Fruit fly (Drosophila melanogaster) ovary, adult (tissue): ENCODE measurements around the gene PNPase.

Experiments used
- CG17801 ChIP-seq: fragments of 200-800 bp; optimal IDR thresholded peaks from 2 replicates; lab custom pipeline; 2019; ENCODE audit warnings: missing biosample characterization, mild to moderate bottlenecking, missing genetic modification characterization, moderate library complexity; ENCODE audit not compliant: partially characterized antibody

PNPase gene

dm6 chr3R:31405277-31406207 is at the start of gene PNPase:
PNPase (minus strand) TSS chr3R:31405452.
- no peak for TF ChIP-seq CG17801 (GFP tag; lab: Kevin White, UChicago)

dm6 chr3R:31443455-31443854 is 38.2 kb upstream of the PNPase start:
- TF ChIP-seq CG17801 (GFP tag; lab: Kevin White, UChicago) = peak; percentile 10

- no peak for TF ChIP-seq CG17801 (GFP tag; lab: Kevin White, UChicago)
Observed at dm6 chr3R:31443023-31443422, 37.8 kb upstream of the PNPase start.

- TF ChIP-seq CG17801 (GFP tag; lab: Kevin White, UChicago) = no peak
Observed at dm6 chr3R:31440561-31440960, 35.3 kb upstream of the PNPase start.

dm6 chr3R:31439986-31440385 is 34.7 kb upstream of the PNPase start:
- TF ChIP-seq CG17801 (GFP tag; lab: Kevin White, UChicago) = no peak

DNA sequence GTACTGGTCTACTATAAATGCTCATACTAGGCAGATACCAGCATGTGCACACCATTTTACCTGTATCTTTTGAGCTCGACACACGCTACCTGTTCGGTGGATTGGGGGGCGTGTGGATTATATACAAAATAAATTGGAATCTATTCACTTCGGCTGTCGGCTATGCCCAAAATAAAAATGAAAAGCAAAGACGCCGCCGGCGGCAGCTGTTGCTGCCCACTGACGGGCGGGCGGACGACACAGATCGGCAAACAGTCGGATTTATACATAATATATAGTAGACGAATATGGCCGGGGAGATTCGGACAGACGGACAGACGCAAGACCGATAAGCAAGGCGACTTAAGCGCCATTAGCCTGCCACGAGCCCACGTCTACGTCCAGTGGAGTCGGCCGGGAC is 33.6 kb upstream of the PNPase start:
- TF ChIP-seq CG17801 (GFP tag; lab: Kevin White, UChicago) = no peak

DNA sequence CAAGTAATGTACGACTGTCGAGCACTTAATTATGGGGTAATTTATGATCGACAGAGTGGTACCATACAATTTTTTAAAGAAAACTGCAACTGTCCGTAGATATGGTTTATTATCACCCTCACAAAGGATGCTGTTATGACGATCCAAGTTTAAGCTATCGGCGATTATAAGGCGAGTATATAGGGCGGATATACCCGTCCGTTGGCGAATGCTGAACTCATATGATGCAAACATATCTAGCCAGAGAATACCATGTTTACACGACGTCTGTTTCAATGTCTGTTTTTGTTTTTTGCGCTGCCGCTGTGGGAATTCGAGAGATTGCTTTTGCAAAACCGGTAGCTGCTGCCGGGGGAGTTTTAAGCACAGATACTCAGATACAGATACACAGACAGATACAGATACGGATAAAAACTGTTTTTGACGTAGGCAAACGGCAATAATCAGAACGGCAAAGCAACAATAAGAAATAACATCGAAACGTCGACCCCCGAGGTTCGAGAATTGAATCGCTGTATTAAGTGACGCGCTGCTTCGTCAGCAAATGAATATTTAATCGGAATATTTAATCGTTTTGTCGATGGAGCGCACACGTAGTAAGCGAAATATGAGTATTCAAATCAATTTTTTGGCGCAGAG is 32.3 kb upstream of the PNPase start:
- no peak for TF ChIP-seq CG17801 (GFP tag; lab: Kevin White, UChicago)

DNA sequence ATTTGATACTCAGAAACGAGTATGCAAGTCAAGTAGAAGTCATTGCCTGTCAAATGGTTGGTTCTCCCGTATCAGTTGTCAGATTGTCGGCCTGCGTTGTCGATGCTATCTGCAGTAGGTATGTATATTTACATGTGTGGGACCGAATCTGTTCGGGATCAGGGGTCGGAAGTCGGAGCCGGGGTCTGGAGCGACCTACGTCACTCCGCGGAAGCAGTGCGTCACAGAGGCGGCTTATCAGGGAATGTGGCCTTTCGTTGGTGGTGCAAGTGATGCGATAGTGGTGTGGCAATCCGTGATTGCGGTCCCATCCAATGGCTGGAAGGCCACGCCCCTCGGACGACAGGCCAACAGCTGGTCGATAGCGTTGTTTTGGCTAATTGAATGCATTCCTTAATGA is 30.4 kb upstream of the PNPase start:
- TF ChIP-seq CG17801 (GFP tag; lab: Kevin White, UChicago) = no peak

dm6 chr3R:31424427-31424826 is 19.2 kb upstream of the PNPase start:
- TF ChIP-seq CG17801 (GFP tag; lab: Kevin White, UChicago) = no peak

- no peak for TF ChIP-seq CG17801 (GFP tag; lab: Kevin White, UChicago)
Observed at dm6 chr3R:31421995-31422394, 16.7 kb upstream of the PNPase start.

DNA sequence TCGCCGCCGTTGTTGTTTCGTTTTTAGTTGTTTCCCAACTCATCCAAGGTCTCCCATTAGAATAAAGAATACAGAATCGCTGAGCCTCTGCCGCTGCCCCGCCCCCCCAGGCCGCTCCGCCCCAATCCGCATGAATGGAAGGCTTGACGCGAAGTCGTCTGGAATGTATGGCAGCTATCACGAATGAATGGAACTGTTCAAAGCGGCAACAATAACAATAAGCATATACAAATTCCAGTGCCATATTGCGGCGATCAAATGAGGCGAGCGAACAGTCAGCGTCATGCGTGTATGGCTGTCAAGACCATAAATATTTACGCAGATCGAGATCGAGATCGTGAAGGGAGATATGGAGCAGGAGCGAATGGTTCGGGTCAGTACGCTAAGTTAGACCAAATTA is 15.4 kb upstream of the PNPase start:
- TF ChIP-seq CG17801 (GFP tag; lab: Kevin White, UChicago) = no peak

- TF ChIP-seq CG17801 (GFP tag; lab: Kevin White, UChicago) = no peak
Observed at dm6 chr3R:31419531-31419930, 14.3 kb upstream of the PNPase start.

DNA sequence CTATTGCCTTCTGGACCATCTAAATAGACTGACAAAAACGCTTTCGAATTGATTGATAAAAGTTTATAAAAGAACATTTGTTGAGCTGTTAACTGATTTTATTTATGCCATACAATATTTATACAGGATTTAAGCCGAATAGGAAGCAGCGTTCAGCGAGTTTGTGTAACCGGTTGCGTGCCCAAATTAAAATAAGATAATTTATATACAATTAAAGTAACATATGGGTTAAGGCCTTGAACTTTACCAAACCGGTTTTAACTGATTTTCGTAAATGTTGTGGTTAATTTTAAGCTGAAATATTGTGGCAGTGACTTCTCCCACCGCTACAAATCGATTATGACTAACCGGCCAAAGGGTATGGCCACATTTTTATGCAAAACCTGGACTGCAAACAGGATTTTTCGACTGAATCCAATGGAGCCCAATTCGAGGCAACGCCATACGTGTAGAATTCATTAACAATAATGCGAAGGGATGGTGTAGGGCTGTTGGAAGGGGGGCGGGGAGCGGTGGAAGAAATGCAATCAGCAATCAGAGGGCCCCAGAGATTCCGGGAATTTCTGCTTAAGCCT is 4.5 kb upstream of the PNPase start:
- no peak for TF ChIP-seq CG17801 (GFP tag; lab: Kevin White, UChicago)

DNA sequence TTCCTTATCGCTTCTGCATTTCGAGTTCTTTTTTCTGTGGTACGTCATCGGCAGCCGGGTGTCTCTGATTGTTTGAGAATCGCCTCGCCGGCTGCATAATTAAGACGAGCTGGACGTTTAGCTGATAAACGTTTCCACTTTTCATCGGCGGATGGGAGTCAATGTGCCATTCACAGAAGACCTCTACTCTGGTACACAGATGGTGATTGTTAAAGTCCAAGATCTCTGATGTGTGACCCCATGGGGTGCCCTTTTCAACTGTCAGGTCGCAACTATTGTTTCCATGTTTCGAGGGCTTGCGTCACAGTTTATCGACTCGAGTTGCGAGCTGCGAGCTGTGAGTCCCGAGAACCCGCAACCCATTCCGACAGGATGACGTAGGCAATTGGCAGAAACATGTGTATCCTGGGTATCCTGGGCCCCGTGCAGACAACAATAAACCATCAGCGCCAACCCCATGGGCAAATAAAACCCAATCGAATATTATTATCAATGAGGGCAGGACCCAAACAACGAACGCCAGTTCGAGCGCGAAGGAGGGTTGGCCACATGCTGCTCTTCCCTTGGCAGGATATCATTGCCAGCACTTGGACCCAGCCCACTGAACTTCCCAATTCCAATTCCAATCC is 1.9 kb upstream of the PNPase start:
- no peak for TF ChIP-seq CG17801 (GFP tag; lab: Kevin White, UChicago)
